Fruit fly (Drosophila melanogaster): ENCODE data around the gene eIF5B.

The eIF5B gene

dm6 chr3L:3418207-3419086, 42.3 kb downstream of the eIF5B start (continued):
- peak; percentile 65 for TF ChIP-seq shn (GFP tag; optimal IDR thresholded peaks at IDR 0.05)
- no peak for TF ChIP-seq gfzf (GFP tag; optimal IDR thresholded peaks at IDR 0.05)
- TF ChIP-seq dimm (GFP tag; IDR thresholded peaks at IDR 0.05) = peak; percentile 74
- peak; percentile 9 for TF ChIP-seq tio (GFP tag; optimal IDR thresholded peaks at IDR 0.05)
- no peak for TF ChIP-seq Stat92E (GFP tag; optimal IDR thresholded peaks at IDR 0.05)
- peak; percentile 66 for TF ChIP-seq CG4730 (GFP tag; IDR thresholded peaks at IDR 0.05)
- peak; percentile 63; the same call in 1 of the 2 replicates for TF ChIP-seq danr (GFP tag; IDR thresholded peaks at IDR 0.05)
- TF ChIP-seq nau (GFP tag; optimal IDR thresholded peaks at IDR 0.05) = peak; percentile 86
- peak; percentile 39 for TF ChIP-seq CG9437 (GFP tag; optimal IDR thresholded peaks at IDR 0.05)
- TF ChIP-seq CG9727 (GFP tag; optimal IDR thresholded peaks at IDR 0.05) = peak; percentile 77
- TF ChIP-seq slou (GFP tag; optimal IDR thresholded peaks at IDR 0.05) = peak; percentile 36
- peak; percentile 81 for TF ChIP-seq Sox102F (GFP tag; optimal IDR thresholded peaks at IDR 0.05)
- TF ChIP-seq CG32532 (GFP tag; IDR thresholded peaks at IDR 0.05) = peak; percentile 90
- TF ChIP-seq zen2 (GFP tag; IDR thresholded peaks at IDR 0.05; ENCODE audit: partially characterized antibody) = 0 out of 3 replicates have a peak, but pooled peaks have one; percentile 12
- TF ChIP-seq CG12744 (GFP tag; optimal IDR thresholded peaks at IDR 0.05) = peak; percentile 1
- peak; percentile 90 for TF ChIP-seq rib (GFP tag; IDR thresholded peaks at IDR 0.05)
- peak; percentile 77 for TF ChIP-seq CG18476 (GFP tag; optimal IDR thresholded peaks at IDR 0.05)
- peak; percentile 80 for TF ChIP-seq gro (GFP tag; optimal IDR thresholded peaks at IDR 0.05)
- peak; percentile 30; the same call in 1 of the 3 replicates for TF ChIP-seq Opbp (GFP tag; IDR thresholded peaks at IDR 0.05; ENCODE audit: partially characterized antibody)
- TF ChIP-seq gsb (GFP tag; IDR thresholded peaks at IDR 0.05) = peak; percentile 59
- TF ChIP-seq CG11456 (GFP tag; IDR thresholded peaks at IDR 0.05) = peak; percentile 84
- TF ChIP-seq vfl (GFP tag; optimal IDR thresholded peaks at IDR 0.05) = peak; percentile 26
- peak; percentile 11; the same call in 1 of the 2 replicates for TF ChIP-seq bbx (GFP tag; IDR thresholded peaks at IDR 0.05; ENCODE audit: partially characterized antibody)
- TF ChIP-seq Hr51 (GFP tag; optimal IDR thresholded peaks at IDR 0.05) = peak; percentile 59 to 78
- TF ChIP-seq lbe (GFP tag; optimal IDR thresholded peaks at IDR 0.05) = no peak
- peak; percentile 37 for TF ChIP-seq CrebB (tag; optimal IDR thresholded peaks at IDR 0.05)
- TF ChIP-seq CG13296 (GFP tag; optimal IDR thresholded peaks at IDR 0.05) = peak; percentile 79
- peak; percentile 61 for TF ChIP-seq CG15011 (GFP tag; optimal IDR thresholded peaks at IDR 0.05)
- peak; percentile 35; the same call in 1 of the 2 replicates for TF ChIP-seq ham (GFP tag; IDR thresholded peaks at IDR 0.05)
- peak; percentile 6 for TF ChIP-seq Max (GFP tag; optimal IDR thresholded peaks at IDR 0.05)
- peak; percentile 72 for TF ChIP-seq pfk (GFP tag; optimal IDR thresholded peaks at IDR 0.05)
- peak; percentile 76 for TF ChIP-seq Dip3 (GFP tag; optimal IDR thresholded peaks at IDR 0.05)
- peak; percentile 86 for TF ChIP-seq Hey (tag; optimal IDR thresholded peaks at IDR 0.05)
- peak; percentile 86 for TF ChIP-seq ATbp (GFP tag; optimal IDR thresholded peaks at IDR 0.05)
- peak; percentile 40 for TF ChIP-seq Jarid2 (GFP tag; optimal IDR thresholded peaks at IDR 0.05)
- peak; percentile 57 for TF ChIP-seq CG10321 (GFP tag; IDR thresholded peaks at IDR 0.05)
- TF ChIP-seq Hmr (GFP tag; optimal IDR thresholded peaks at IDR 0.05) = peak; percentile 77
- TF ChIP-seq inv (GFP tag; IDR thresholded peaks at IDR 0.05; ENCODE audit: partially characterized antibody) = peak; percentile 27; the same call in 1 of the 2 replicates
- TF ChIP-seq Ptx1 (GFP tag; IDR thresholded peaks at IDR 0.05) = peak; percentile 87
- no peak for TF ChIP-seq CkIIα-i1 (GFP tag; IDR thresholded peaks at IDR 0.05)
- TF ChIP-seq CG17186 (GFP tag; optimal IDR thresholded peaks at IDR 0.05) = peak; percentile 9
- peak; percentile 69 for TF ChIP-seq CHES-1-like (GFP tag; optimal IDR thresholded peaks at IDR 0.05)
- TF ChIP-seq CG15269 (tag; optimal IDR thresholded peaks at IDR 0.05) = peak; percentile 76
- peak; percentile 41 for TF ChIP-seq CG2875 (GFP tag; optimal IDR thresholded peaks at IDR 0.05)
- TF ChIP-seq tin (GFP tag; optimal IDR thresholded peaks at IDR 0.05) = no peak
- no peak for TF ChIP-seq Myb (GFP tag; optimal IDR thresholded peaks at IDR 0.05)
- TF ChIP-seq ap (GFP tag; IDR thresholded peaks at IDR 0.05) = peak; percentile 77
